Fruit fly (Drosophila melanogaster) whole organism, embryonic: ENCODE measurements around the gene CG14883.

Experiments used
- ATbp ChIP-seq: fragments of 200-800 bp; sonication (Bioruptor generic); optimal IDR thresholded peaks from 2 replicates; lab custom pipeline; 2017; ENCODE audit warnings: missing biosample characterization, mild to moderate bottlenecking, missing genetic modification characterization, missing genetic modification reagents
- BEAF-32 ChIP-seq: fragments of 200-800 bp; sonication (Bioruptor generic); optimal IDR thresholded peaks from 3 replicates; lab custom pipeline; 2017; ENCODE audit warnings: missing biosample characterization, missing genetic modification characterization, mild to moderate bottlenecking, moderate library complexity, missing genetic modification reagents
- CG10209 ChIP-seq: fragments of 200-800 bp; sonication (Bioruptor generic); optimal IDR thresholded peaks from 3 replicates; lab custom pipeline; 2017; ENCODE audit warnings: missing biosample characterization, mild to moderate bottlenecking, missing genetic modification characterization, missing genetic modification reagents
- CG10321 ChIP-seq: fragments of 200-800 bp; sonication (Bioruptor generic); IDR thresholded peaks from 2 replicates; pipeline ENCODE4 v1.3.6; 2022; ENCODE audit warnings: missing biosample characterization, missing genetic modification characterization
- CG11456 ChIP-seq: fragments of 200-800 bp; sonication (Bioruptor generic); IDR thresholded peaks from 3 replicates; pipeline ENCODE4 v1.3.6; 2022; ENCODE audit warnings: missing biosample characterization, missing genetic modification characterization
- CG12744 ChIP-seq: fragments of 200-800 bp; sonication (Bioruptor generic); optimal IDR thresholded peaks from 2 replicates; lab custom pipeline; 2016; ENCODE audit warnings: missing biosample characterization, missing genetic modification characterization
- CG1603 ChIP-seq: fragments of 200-800 bp; sonication (Bioruptor generic); optimal IDR thresholded peaks from 2 replicates; lab custom pipeline; 2019; ENCODE audit warnings: missing biosample characterization, mild to moderate bottlenecking, missing genetic modification characterization, moderate library complexity
- CG31365 ChIP-seq: fragments of 200-800 bp; sonication (Bioruptor generic); optimal IDR thresholded peaks from 2 replicates; lab custom pipeline; 2018; ENCODE audit warnings: missing biosample characterization, mild to moderate bottlenecking, missing genetic modification characterization
- CG31441 ChIP-seq: fragments of 200-800 bp; sonication (Bioruptor generic); IDR thresholded peaks from 2 replicates; pipeline ENCODE4 v1.3.6; 2022; ENCODE audit warnings: missing biosample characterization, missing genetic modification characterization
- CG3281 ChIP-seq: fragments of 200-800 bp; sonication (Bioruptor generic); optimal IDR thresholded peaks from 3 replicates; lab custom pipeline; 2017; ENCODE audit warnings: missing biosample characterization, mild to moderate bottlenecking, missing genetic modification characterization
- CG4820 ChIP-seq: fragments of 200-800 bp; sonication (Bioruptor generic); optimal IDR thresholded peaks from 3 replicates; lab custom pipeline; 2016; ENCODE audit warnings: missing biosample characterization, missing genetic modification characterization
- CG6272 ChIP-seq: fragments of 200-800 bp; sonication (Bioruptor generic); IDR thresholded peaks from 2 replicates; pipeline ENCODE4 v1.3.6; 2022; ENCODE audit warnings: missing biosample characterization, missing genetic modification characterization
- CG7271 ChIP-seq: fragments of 200-800 bp; sonication (Bioruptor generic); optimal IDR thresholded peaks from 2 replicates; lab custom pipeline; 2018; ENCODE audit warnings: missing biosample characterization, mild to moderate bottlenecking, missing genetic modification characterization, moderate library complexity
- CG7372 ChIP-seq: fragments of 200-800 bp; sonication (Bioruptor generic); IDR thresholded peaks from 2 replicates; pipeline ENCODE4 v1.3.6; 2022; ENCODE audit warnings: missing biosample characterization, missing genetic modification characterization
- CG7556 ChIP-seq: fragments of 200-800 bp; sonication (Bioruptor generic); optimal IDR thresholded peaks from 2 replicates; lab custom pipeline; 2017; ENCODE audit warnings: missing biosample characterization, mild to moderate bottlenecking, missing genetic modification characterization
- CG8281 ChIP-seq: fragments of 200-800 bp; sonication (Bioruptor generic); optimal IDR thresholded peaks from 2 replicates; lab custom pipeline; 2018; ENCODE audit warnings: missing biosample characterization, mild to moderate bottlenecking, missing genetic modification characterization, moderate library complexity
- CG8388 ChIP-seq: fragments of 200-800 bp; sonication (Bioruptor generic); optimal IDR thresholded peaks from 2 replicates; lab custom pipeline; 2019; ENCODE audit warnings: missing biosample characterization, mild to moderate bottlenecking, missing genetic modification characterization, moderate library complexity
- CG8944 ChIP-seq: fragments of 200-800 bp; sonication (Bioruptor generic); optimal IDR thresholded peaks from 3 replicates; lab custom pipeline; 2016; ENCODE audit warnings: missing biosample characterization, missing genetic modification characterization
- CG9609 ChIP-seq: fragments of 200-800 bp; sonication (Bioruptor generic); optimal IDR thresholded peaks from 3 replicates; lab custom pipeline; 2016; ENCODE audit warnings: missing biosample characterization, missing genetic modification characterization
- CG9932 ChIP-seq: fragments of 200-800 bp; sonication (Bioruptor generic); IDR thresholded peaks from 2 replicates; pipeline ENCODE4 v1.3.6; 2022; ENCODE audit warnings: missing biosample characterization, missing genetic modification characterization
- CoRest ChIP-seq: fragments of 200-800 bp; sonication (Bioruptor generic); optimal IDR thresholded peaks from 3 replicates; lab custom pipeline; 2018; ENCODE audit warnings: missing biosample characterization, mild to moderate bottlenecking, missing genetic modification characterization, moderate library complexity
- D19B ChIP-seq: fragments of 200-800 bp; sonication (Bioruptor generic); optimal IDR thresholded peaks from 2 replicates; lab custom pipeline; 2017; ENCODE audit warnings: missing biosample characterization, mild to moderate bottlenecking, missing genetic modification characterization
- Dbx ChIP-seq: fragments of 200-800 bp; sonication (Bioruptor generic); IDR thresholded peaks from 3 replicates; pipeline ENCODE4 v1.3.6; 2022; ENCODE audit warnings: missing biosample characterization, missing genetic modification characterization
- Dek ChIP-seq: fragments of 200-800 bp; sonication (Bioruptor generic); optimal IDR thresholded peaks from 3 replicates; lab custom pipeline; 2019; ENCODE audit warnings: missing biosample characterization, mild to moderate bottlenecking, missing genetic modification characterization, moderate library complexity
- HLH54F ChIP-seq: fragments of 200-800 bp; sonication (Bioruptor generic); optimal IDR thresholded peaks from 3 replicates; lab custom pipeline; 2016; ENCODE audit warnings: missing biosample characterization, missing genetic modification characterization
- HmgD ChIP-seq: fragments of 200-800 bp; sonication (Bioruptor generic); optimal IDR thresholded peaks from 3 replicates; lab custom pipeline; 2016; ENCODE audit warnings: missing biosample characterization, missing genetic modification characterization
- MTF-1 ChIP-seq: fragments of 200-800 bp; sonication (Bioruptor generic); optimal IDR thresholded peaks from 2 replicates; lab custom pipeline; 2018; ENCODE audit warnings: missing biosample characterization, mild to moderate bottlenecking, missing genetic modification characterization, borderline replicate concordance
- Ptx1 ChIP-seq: fragments of 200-800 bp; sonication (Bioruptor generic); IDR thresholded peaks from 2 replicates; pipeline ENCODE4 v1.3.6; 2022; ENCODE audit warnings: missing biosample characterization, missing genetic modification characterization
- ara ChIP-seq: fragments of 200-800 bp; sonication (Bioruptor generic); IDR thresholded peaks from 2 replicates; pipeline ENCODE4 v1.3.6; 2022; ENCODE audit warnings: missing biosample characterization, missing genetic modification characterization
- bab2 ChIP-seq: fragments of 200-800 bp; sonication (Bioruptor generic); optimal IDR thresholded peaks from 2 replicates; lab custom pipeline; 2016; ENCODE audit warnings: missing biosample characterization, missing genetic modification characterization
- chn ChIP-seq: fragments of 200-800 bp; sonication (Bioruptor generic); optimal IDR thresholded peaks from 2 replicates; lab custom pipeline; 2016; ENCODE audit warnings: missing biosample characterization, missing genetic modification characterization
- disco-r ChIP-seq: fragments of 200-800 bp; sonication (Bioruptor generic); optimal IDR thresholded peaks from 2 replicates; lab custom pipeline; 2016; ENCODE audit warnings: missing biosample characterization, missing genetic modification characterization
- fd3F ChIP-seq: fragments of 200-800 bp; sonication (Bioruptor generic); optimal IDR thresholded peaks from 2 replicates; lab custom pipeline; 2018; ENCODE audit warnings: missing biosample characterization, mild to moderate bottlenecking, missing genetic modification characterization, moderate library complexity
- fru ChIP-seq: fragments of >200 bp; optimal IDR thresholded peaks from 2 replicates; lab custom pipeline; 2017
- fu2 ChIP-seq: fragments of 200-800 bp; sonication (Bioruptor generic); optimal IDR thresholded peaks from 2 replicates; lab custom pipeline; 2016; ENCODE audit warnings: missing biosample characterization, missing genetic modification characterization
- hkb ChIP-seq, 2 experiments: fragments of 200-800 bp in 1 of 2; fragments of >200 bp in 1 of 2; sonication (Bioruptor generic) in 1 of 2; IDR thresholded peaks in 1 of 2; optimal IDR thresholded peaks in 1 of 2; 2 replicates each; pipeline versions ENCODE4 v1.3.6 to Lab custom; 2017 to 2022; ENCODE audit warnings: missing biosample characterization in 1 of 2, missing genetic modification characterization in 1 of 2
- insv ChIP-seq, 2 experiments: fragments of 200-800 bp; sonication (Bioruptor generic); optimal IDR thresholded peaks; 3 replicates each; lab custom pipeline; 2016 to 2018; ENCODE audit warnings: missing biosample characterization in 2 of 2, missing genetic modification characterization in 2 of 2
- ken ChIP-seq: fragments of 200-800 bp; sonication (Bioruptor generic); IDR thresholded peaks from 3 replicates; pipeline ENCODE4 v1.3.6; 2022; ENCODE audit warnings: missing biosample characterization, missing genetic modification characterization
- nerfin-2 ChIP-seq: fragments of 200-800 bp; sonication (Bioruptor generic); IDR thresholded peaks from 2 replicates; pipeline ENCODE4 v1.3.6; 2022; ENCODE audit warnings: missing biosample characterization, missing genetic modification characterization; ENCODE audit not compliant: partially characterized antibody
- pb ChIP-seq: fragments of 200-800 bp; sonication (Bioruptor generic); optimal IDR thresholded peaks from 3 replicates; lab custom pipeline; 2016; ENCODE audit warnings: missing biosample characterization, missing genetic modification characterization
- phol ChIP-seq: fragments of 200-800 bp; sonication (Bioruptor generic); optimal IDR thresholded peaks from 3 replicates; lab custom pipeline; 2018; ENCODE audit warnings: missing biosample characterization, mild to moderate bottlenecking, missing genetic modification characterization, moderate library complexity
- psq ChIP-seq: fragments of 200-800 bp; sonication (Bioruptor generic); optimal IDR thresholded peaks from 2 replicates; lab custom pipeline; 2017; ENCODE audit warnings: missing biosample characterization, missing genetic modification characterization
- repo ChIP-seq: fragments of 200-800 bp; sonication (Bioruptor generic); optimal IDR thresholded peaks from 2 replicates; lab custom pipeline; 2016; ENCODE audit warnings: missing biosample characterization, missing genetic modification characterization
- seq ChIP-seq: fragments of 200-800 bp; sonication (Bioruptor generic); IDR thresholded peaks from 2 replicates; pipeline ENCODE4 v1.3.6; 2022; ENCODE audit warnings: missing biosample characterization, missing genetic modification characterization
- slp2 ChIP-seq: fragments of 200-800 bp; sonication (Bioruptor generic); optimal IDR thresholded peaks from 2 replicates; lab custom pipeline; 2016; ENCODE audit warnings: missing biosample characterization, missing genetic modification characterization
- stwl ChIP-seq: fragments of 200-800 bp; sonication (Bioruptor generic); optimal IDR thresholded peaks from 3 replicates; lab custom pipeline; 2018; ENCODE audit warnings: missing biosample characterization, mild to moderate bottlenecking, missing genetic modification characterization, moderate library complexity
- tgo ChIP-seq: fragments of 200-800 bp; sonication (Bioruptor generic); IDR thresholded peaks from 3 replicates; pipeline ENCODE4 v1.3.6; 2022; ENCODE audit warnings: missing biosample characterization, missing genetic modification characterization
- trem ChIP-seq: fragments of 200-800 bp; optimal IDR thresholded peaks from 3 replicates; lab custom pipeline; 2019; ENCODE audit warnings: missing biosample characterization, mild to moderate bottlenecking, missing genetic modification characterization, moderate library complexity
- tup ChIP-seq: fragments of 200-800 bp; sonication (Bioruptor generic); optimal IDR thresholded peaks from 2 replicates; lab custom pipeline; 2016; ENCODE audit warnings: missing biosample characterization, mild to moderate bottlenecking, missing genetic modification characterization, moderate library complexity
- vnd ChIP-seq: fragments of 200-800 bp; sonication (Bioruptor generic); IDR thresholded peaks from 3 replicates; pipeline ENCODE4 v1.3.6; 2022; ENCODE audit warnings: missing biosample characterization, missing genetic modification characterization; ENCODE audit not compliant: partially characterized antibody

Gene CG14883

dm6 chr3R:16431707-16432106 lies 24.1 kb upstream of the CG14883 start (continued):
- TF ChIP-seq stwl (tag; lab: Kevin White, UChicago) (peak; percentile 79), hkb (optimal IDR thresholded peaks at IDR 0.05; lab: Kevin White, UChicago) (peak; percentile 37), hkb (GFP tag; IDR thresholded peaks at IDR 0.05; lab: Robert Waterston, UW) (no peak), CG8944 (GFP tag; lab: Kevin White, UChicago) (peak; percentile 13), CG10321 (GFP tag; lab: Robert Waterston, UW) (no peak), CG11456 (peak; percentile 87), vnd (peak; percentile 45; the same call in 2 of the 3 replicates)

dm6 chr3R:16432665-16433065 lies 23.2 kb upstream of the CG14883 start, which contains the start of gene Fntb:
Gene Fntb, plus strand, starts transcription at chr3R:16432998.
- TF ChIP-seq Dek (tag; lab: Kevin White, UChicago), result peak; percentile 69
- TF ChIP-seq CG31441 (GFP tag; lab: Robert Waterston, UW), result peak; percentile 86
- TF ChIP-seq insv (GFP tag; optimal IDR thresholded peaks at IDR 0.05; lab: Kevin White, UChicago), result no peak
- no peak for TF ChIP-seq CG7271 (tag; lab: Kevin White, UChicago)
- TF ChIP-seq CG12744, result peak; percentile 11
- TF ChIP-seq trem, result peak; percentile 74
- TF ChIP-seq pb (GFP tag; lab: Kevin White, UChicago), result no peak
- peak; percentile 73 for TF ChIP-seq CG10209 (GFP tag; lab: Kevin White, UChicago)
- peak; percentile 52; the same call in 1 of the 2 replicates for TF ChIP-seq CG6272 (GFP tag; lab: Robert Waterston, UW)
- peak; percentile 82 for TF ChIP-seq CoRest (tag; lab: Kevin White, UChicago)
- peak; percentile 15 for TF ChIP-seq tup (GFP tag; lab: Kevin White, UChicago)
- TF ChIP-seq CG4820 (GFP tag; lab: Kevin White, UChicago), result peak; percentile 64
- peak; percentile 31 for TF ChIP-seq BEAF-32
- no peak for TF ChIP-seq psq (GFP tag; lab: Kevin White, UChicago)
- TF ChIP-seq fru, result no peak
- TF ChIP-seq ken (GFP tag; lab: Robert Waterston, UW), result no peak
- TF ChIP-seq CG8281, result no peak
- TF ChIP-seq nerfin-2 (GFP tag; lab: Robert Waterston, UW), result no peak
- TF ChIP-seq fu2, result no peak
- peak; percentile 40 for TF ChIP-seq ATbp
- no peak for TF ChIP-seq repo (GFP tag; lab: Kevin White, UChicago)
- TF ChIP-seq CG7556 (GFP tag; lab: Kevin White, UChicago), result peak; percentile 51
- no peak for TF ChIP-seq MTF-1 (GFP tag; lab: Kevin White, UChicago)
- TF ChIP-seq ara (GFP tag; lab: Robert Waterston, UW), result no peak
- TF ChIP-seq chn (GFP tag; lab: Kevin White, UChicago), result peak; percentile 32
- peak; percentile 83 for TF ChIP-seq phol (tag; lab: Kevin White, UChicago)
- peak; percentile 12 for TF ChIP-seq CG31365 (tag; lab: Kevin White, UChicago)
- no peak for TF ChIP-seq slp2
- TF ChIP-seq CG1603, result no peak
- TF ChIP-seq D19B, result peak; percentile 58
- TF ChIP-seq CG9609, result peak; percentile 5
- TF ChIP-seq seq (GFP tag; lab: Robert Waterston, UW), result 0 out of 2 replicates have a peak, but pooled peaks have one; percentile 15
- peak; percentile 20; the same call in 1 of the 2 replicates for TF ChIP-seq CG7372 (GFP tag; lab: Robert Waterston, UW)
- TF ChIP-seq Dbx (GFP tag; lab: Robert Waterston, UW), result peak; percentile 65; the same call in 2 of the 3 replicates
- TF ChIP-seq Ptx1 (GFP tag; lab: Robert Waterston, UW), result peak; percentile 73
- no peak for TF ChIP-seq HmgD (GFP tag; lab: Kevin White, UChicago)
- peak; percentile 76 for TF ChIP-seq tgo (GFP tag; lab: Robert Waterston, UW)
- peak; percentile 64 for TF ChIP-seq CG3281 (GFP tag; lab: Kevin White, UChicago)
- peak; percentile 58 for TF ChIP-seq CG8388 (GFP tag; lab: Kevin White, UChicago)
- TF ChIP-seq disco-r, result no peak
- peak; percentile 71 for TF ChIP-seq CG9932 (GFP tag; lab: Robert Waterston, UW)
- peak; percentile 51 for TF ChIP-seq HLH54F (GFP tag; lab: Kevin White, UChicago)
- peak; percentile 10 for TF ChIP-seq bab2 (GFP tag; lab: Kevin White, UChicago)
- TF ChIP-seq fd3F, result peak; percentile 55
